Fruit fly (Drosophila melanogaster) whole organism, wandering third instar larva: ENCODE data around the gene nkt.

Source experiments
- Hnf4 ChIP-seq: fragments of 200-800 bp; sonication (Bioruptor generic); optimal IDR thresholded peaks from 2 replicates; lab custom pipeline; 2016; ENCODE audit warnings: missing biosample characterization, mild to moderate bottlenecking, missing genetic modification characterization
- Hr78 ChIP-seq: fragments of >200 bp; optimal IDR thresholded peaks from 2 replicates; lab custom pipeline; 2017; ENCODE audit warnings: missing biosample characterization, missing genetic modification characterization
- Jra ChIP-seq: sonication (Bioruptor generic); optimal IDR thresholded peaks from 2 replicates; lab custom pipeline; 2016; ENCODE audit warnings: missing biosample characterization, missing genetic modification characterization
- Myc ChIP-seq: fragments of >200 bp; optimal IDR thresholded peaks from 2 replicates; lab custom pipeline; 2017
- OdsH ChIP-seq: fragments of 200-800 bp; sonication (Bioruptor generic); optimal IDR thresholded peaks from 2 replicates; lab custom pipeline; 2016; ENCODE audit warnings: missing biosample characterization, mild to moderate bottlenecking, missing genetic modification characterization
- Vsx2 ChIP-seq: fragments of 200-300, 225-300 bp; sonication (Bioruptor generic); optimal IDR thresholded peaks from 2 replicates; lab custom pipeline; 2018; ENCODE audit warnings: missing biosample characterization, missing genetic modification characterization; ENCODE audit not compliant: partially characterized antibody
- br ChIP-seq: fragments of 200-800 bp; sonication (Bioruptor generic); optimal IDR thresholded peaks from 2 replicates; lab custom pipeline; 2016; ENCODE audit warnings: missing biosample characterization, missing genetic modification characterization
- dsf ChIP-seq: sonication (Bioruptor generic); optimal IDR thresholded peaks from 2 replicates; lab custom pipeline; 2016; ENCODE audit warnings: missing biosample characterization, missing genetic modification characterization, borderline replicate concordance
- h ChIP-seq: fragments of 200-800 bp; sonication (Bioruptor generic); optimal IDR thresholded peaks from 3 replicates; lab custom pipeline; 2016; ENCODE audit warnings: missing biosample characterization, mild to moderate bottlenecking, missing genetic modification characterization
- pan ChIP-seq: fragments of >200 bp; optimal IDR thresholded peaks from 2 replicates; lab custom pipeline; 2017

DNA sequence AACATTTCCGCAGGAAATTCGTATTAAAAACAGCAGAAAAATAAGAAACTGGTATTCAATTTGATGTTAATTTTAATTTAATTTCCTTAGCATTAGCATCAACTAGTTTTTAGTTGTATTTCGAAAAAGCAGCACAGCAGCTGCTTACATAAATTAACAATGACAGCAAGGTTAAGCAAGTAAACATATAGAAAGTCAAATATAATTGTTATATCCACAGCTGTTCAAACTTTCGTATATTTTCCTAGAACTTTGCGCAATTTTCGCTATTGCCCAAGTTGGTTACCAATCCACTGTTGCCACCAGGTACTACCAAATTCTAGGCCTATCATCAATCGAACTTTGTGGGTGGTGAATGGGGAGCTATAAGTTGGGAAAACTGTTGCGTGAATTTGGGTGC lies 11.1 kb upstream of the nkt start:
- TF ChIP-seq br (GFP tag; lab: Kevin White, UChicago): no peak
- TF ChIP-seq dsf (GFP tag; lab: Kevin White, UChicago): no peak
- TF ChIP-seq OdsH: no peak
- no peak for TF ChIP-seq Vsx2 (GFP tag; lab: Kevin White, UChicago)
- no peak for TF ChIP-seq Myc
- TF ChIP-seq pan (lab: Kevin White, UChicago): no peak
- no peak for TF ChIP-seq Jra (GFP tag; lab: Kevin White, UChicago)
- TF ChIP-seq h (GFP tag; lab: Kevin White, UChicago): no peak
- TF ChIP-seq Hr78 (GFP tag; lab: Kevin White, UChicago): no peak
- no peak for TF ChIP-seq Hnf4 (GFP tag; lab: Kevin White, UChicago)
